Worm (Caenorhabditis elegans) whole organism, early embryonic: Measurements from ENCODE around the gene C01C4.3.

Experiments
- B0310.2 ChIP-seq: sonication (generic microtip); optimal IDR thresholded peaks from 2 replicates; lab custom pipeline; 2016; ENCODE audit warnings: mild to moderate bottlenecking, missing genetic modification characterization, missing compliant biosample characterization
- F13C5.2 ChIP-seq: sonication (generic microtip); optimal IDR thresholded peaks from 2 replicates; lab custom pipeline; 2017; ENCODE audit warnings: mild to moderate bottlenecking, missing genetic modification characterization, inconsistent platforms, missing compliant biosample characterization
- aly-1 ChIP-seq: sonication (generic microtip); optimal IDR thresholded peaks from 2 replicates; lab custom pipeline; 2016; ENCODE audit warnings: missing genetic modification characterization, missing compliant biosample characterization
- ama-1 ChIP-seq: fragments of 150-350 bp; optimal IDR thresholded peaks from 2 replicates; lab custom pipeline; 2014
- ceh-13 ChIP-seq: fragments of 200-800 bp; sonication (Bioruptor generic); optimal IDR thresholded peaks from 2 replicates; lab custom pipeline; 2018; ENCODE audit warnings: mild to moderate bottlenecking, missing genetic modification characterization, missing compliant biosample characterization
- ceh-36 ChIP-seq: sonication (generic microtip); optimal IDR thresholded peaks from 2 replicates; lab custom pipeline; 2016; ENCODE audit warnings: missing genetic modification characterization, inconsistent platforms, missing compliant biosample characterization
- ets-7 ChIP-seq: sonication (generic microtip); optimal IDR thresholded peaks from 2 replicates; lab custom pipeline; 2016; ENCODE audit warnings: missing genotype, missing genetic modification characterization, missing compliant biosample characterization
- flt-1 ChIP-seq: fragments of 200-800 bp; sonication (Bioruptor generic); IDR thresholded peaks from 2 replicates; pipeline ENCODE4 v1.3.6; 2022; ENCODE audit warnings: missing genetic modification characterization, missing compliant biosample characterization
- hmbx-1 ChIP-seq: sonication (generic microtip); optimal IDR thresholded peaks from 2 replicates; lab custom pipeline; 2016; ENCODE audit warnings: mild to moderate bottlenecking, missing genetic modification characterization, missing compliant biosample characterization
- hmg-4 ChIP-seq: fragments of 200-800 bp; sonication (Bioruptor generic); optimal IDR thresholded peaks from 2 replicates; lab custom pipeline; 2018; ENCODE audit warnings: mild to moderate bottlenecking, missing genetic modification characterization, missing compliant biosample characterization
- hnd-1 ChIP-seq: sonication (generic microtip); optimal IDR thresholded peaks from 2 replicates; lab custom pipeline; 2016; ENCODE audit warnings: missing genetic modification characterization, missing compliant biosample characterization
- pes-1 ChIP-seq: fragments of 200-800 bp; sonication (Bioruptor generic); IDR thresholded peaks from 2 replicates; pipeline ENCODE4 v1.3.6; 2022; ENCODE audit warnings: missing genetic modification reagents, missing genetic modification characterization, missing compliant biosample characterization
- scrt-1 ChIP-seq: fragments of 200-800 bp; sonication (Bioruptor generic); IDR thresholded peaks from 2 replicates; pipeline ENCODE4 v1.3.6; 2022; ENCODE audit warnings: missing genetic modification characterization, missing compliant biosample characterization
- sea-1 ChIP-seq: fragments of 200-800 bp; sonication (Bioruptor generic); conservative IDR thresholded peaks from 2 replicates; pipeline ENCODE4 v1.3.6; 2022; ENCODE audit warnings: missing genetic modification characterization, missing compliant biosample characterization
- tbx-11 ChIP-seq: fragments of 200-800 bp; sonication (Bioruptor generic); IDR thresholded peaks from 2 replicates; pipeline ENCODE4 v1.3.6; 2022; ENCODE audit warnings: missing genetic modification characterization, missing compliant biosample characterization
- tbx-37 ChIP-seq: fragments of 200-800 bp; sonication (Bioruptor generic); conservative IDR thresholded peaks from 2 replicates; pipeline ENCODE4 v1.3.6; 2022; ENCODE audit warnings: missing genetic modification reagents, missing genetic modification characterization, missing compliant biosample characterization
- tra-4 ChIP-seq: sonication (generic microtip); optimal IDR thresholded peaks from 2 replicates; lab custom pipeline; 2017; ENCODE audit warnings: missing genetic modification characterization, missing compliant biosample characterization

The C01C4.3 gene

ce11 chrX:3678507-3679175 is 18.1 kb upstream of the C01C4.3 start, which contains the start of gene tag-52:
Gene tag-52, minus strand, starts transcription at chrX:3678557.
- peak; percentile 34 for TF ChIP-seq ceh-36 (tag; lab: Kevin White, UChicago)
- TF ChIP-seq hmg-4 (GFP tag; lab: Kevin White, UChicago) = peak; percentile 88
- TF ChIP-seq hnd-1 (tag; lab: Kevin White, UChicago) = no peak
- no peak for TF ChIP-seq B0310.2 (tag; lab: Kevin White, UChicago)
- no peak for TF ChIP-seq tbx-11 (GFP tag; lab: Robert Waterston, UW)
- peak; percentile 65 for TF ChIP-seq F13C5.2

- TF ChIP-seq pes-1 (no peak), tbx-37 (GFP tag; lab: Robert Waterston, UW) (no peak), tra-4 (no peak), ama-1 (lab: Kevin White, UChicago) (no peak), ets-7 (tag; lab: Kevin White, UChicago) (no peak), ceh-36 (tag; lab: Kevin White, UChicago) (no peak), ceh-13 (GFP tag; lab: Kevin White, UChicago) (no peak), hnd-1 (tag; lab: Kevin White, UChicago) (no peak), F13C5.2 (no peak)
These were observed 16.0 kb upstream of the C01C4.3 start, which contains the start of gene tsp-17 for ce11 chrX:3680544-3681214. Gene tsp-17, plus strand, starts transcription at chrX:3681164.

- TF ChIP-seq hmg-4 (GFP tag; lab: Kevin White, UChicago) = peak; percentile 25
- TF ChIP-seq scrt-1 (GFP tag; lab: Robert Waterston, UW) = no peak
These were observed 13.6 kb upstream of the C01C4.3 start for ce11 chrX:3683060-3683459.

- TF ChIP-seq sea-1 (no peak), hnd-1 (tag; lab: Kevin White, UChicago) (no peak), B0310.2 (tag; lab: Kevin White, UChicago) (no peak), tra-4 (no peak), flt-1 (GFP tag; lab: Robert Waterston, UW) (no peak), aly-1 (no peak), tbx-11 (GFP tag; lab: Robert Waterston, UW) (no peak), hmg-4 (GFP tag; lab: Kevin White, UChicago) (no peak), pes-1 (no peak)
These were observed 10.3 kb upstream of the C01C4.3 start for ce11 chrX:3686420-3686819.

ce11 chrX:3689155-3689719 is 7.5 kb upstream of the C01C4.3 start, which contains the start of gene tag-278:
Gene tag-278, minus strand, starts transcription at chrX:3689205.
- TF ChIP-seq F13C5.2 (no peak), tra-4 (no peak), ceh-13 (GFP tag; lab: Kevin White, UChicago) (no peak), ama-1 (lab: Kevin White, UChicago) (no peak), sea-1 (no peak), ets-7 (tag; lab: Kevin White, UChicago) (no peak), pes-1 (no peak)

ce11 chrX:3689802-3690201 is 6.9 kb upstream of the C01C4.3 start:
- TF ChIP-seq ets-7 (tag; lab: Kevin White, UChicago) (no peak), tbx-11 (GFP tag; lab: Robert Waterston, UW) (no peak), hmg-4 (GFP tag; lab: Kevin White, UChicago) (no peak), flt-1 (GFP tag; lab: Robert Waterston, UW) (no peak), pes-1 (no peak), hmbx-1 (tag; lab: Kevin White, UChicago) (no peak), aly-1 (no peak), ceh-36 (tag; lab: Kevin White, UChicago) (no peak), tbx-37 (GFP tag; lab: Robert Waterston, UW) (no peak), sea-1 (no peak), scrt-1 (GFP tag; lab: Robert Waterston, UW) (no peak)

ce11 chrX:3693138-3693537 is 3.6 kb upstream of the C01C4.3 start, which contains the start of gene C02F12.8:
Gene C02F12.8, minus strand, starts transcription at chrX:3693238.
- TF ChIP-seq sea-1 (no peak), hmbx-1 (tag; lab: Kevin White, UChicago) (no peak), tra-4 (no peak), aly-1 (no peak), tbx-37 (GFP tag; lab: Robert Waterston, UW) (no peak), B0310.2 (tag; lab: Kevin White, UChicago) (no peak), F13C5.2 (no peak), ets-7 (tag; lab: Kevin White, UChicago) (no peak)

ce11 chrX:3694172-3694571 is 2.5 kb upstream of the C01C4.3 start:
- TF ChIP-seq tbx-37 (GFP tag; lab: Robert Waterston, UW) (peak; percentile 37; the same call in 1 of the 2 replicates), F13C5.2 (peak; percentile 77), tra-4 (no peak), sea-1 (0 out of 2 replicates have a peak, but pooled peaks have one; percentile 40), scrt-1 (GFP tag; lab: Robert Waterston, UW) (no peak), flt-1 (GFP tag; lab: Robert Waterston, UW) (no peak), ceh-36 (tag; lab: Kevin White, UChicago) (no peak), aly-1 (peak; percentile 35), hmg-4 (GFP tag; lab: Kevin White, UChicago) (peak; percentile 86), tbx-11 (GFP tag; lab: Robert Waterston, UW) (no peak), ceh-13 (GFP tag; lab: Kevin White, UChicago) (no peak), hmbx-1 (tag; lab: Kevin White, UChicago) (no peak), ets-7 (tag; lab: Kevin White, UChicago) (no peak), hnd-1 (tag; lab: Kevin White, UChicago) (no peak), B0310.2 (tag; lab: Kevin White, UChicago) (no peak), pes-1 (peak; percentile 56; the same call in 1 of the 2 replicates), ama-1 (lab: Kevin White, UChicago) (no peak)
